Worm (Caenorhabditis elegans): Measurements from ENCODE around the gene F22D3.4.

F22D3.4 gene

ce11 chrII:6941520-6941919, 14.1 kb upstream of the F22D3.4 start:
- TF ChIP-seq him-1 (tag; optimal IDR thresholded peaks at IDR 0.05) (no peak), dao-5 (tag; optimal IDR thresholded peaks at IDR 0.05) (no peak)

ce11 chrII:6940726-6941230, 13.4 kb upstream of the F22D3.4 start:
- TF ChIP-seq dao-5 (tag; optimal IDR thresholded peaks at IDR 0.05) (no peak), him-1 (tag; optimal IDR thresholded peaks at IDR 0.05) (no peak), W03F9.2 (tag; optimal IDR thresholded peaks at IDR 0.05) (no peak)

- no peak for TF ChIP-seq dao-5 (tag; optimal IDR thresholded peaks at IDR 0.05)
Measured at ce11 chrII:6939873-6940272, 12.5 kb upstream of the F22D3.4 start.

ce11 chrII:6937057-6937456, 9.7 kb upstream of the F22D3.4 start:
- TF ChIP-seq W03F9.2 (tag; optimal IDR thresholded peaks at IDR 0.05) (no peak), him-1 (tag; optimal IDR thresholded peaks at IDR 0.05) (no peak), dao-5 (tag; optimal IDR thresholded peaks at IDR 0.05) (no peak)

- TF ChIP-seq W03F9.2 (tag; optimal IDR thresholded peaks at IDR 0.05) (no peak), dao-5 (tag; optimal IDR thresholded peaks at IDR 0.05) (no peak), him-1 (tag; optimal IDR thresholded peaks at IDR 0.05) (no peak)
Measured at ce11 chrII:6936528-6936927, 9.1 kb upstream of the F22D3.4 start.

- TF ChIP-seq him-1 (tag; optimal IDR thresholded peaks at IDR 0.05) (no peak), W03F9.2 (tag; optimal IDR thresholded peaks at IDR 0.05) (no peak), dao-5 (tag; optimal IDR thresholded peaks at IDR 0.05) (no peak)
Measured at ce11 chrII:6935975-6936374, 8.6 kb upstream of the F22D3.4 start.

- TF ChIP-seq dao-5 (tag; optimal IDR thresholded peaks at IDR 0.05): no peak
- no peak for TF ChIP-seq W03F9.2 (tag; optimal IDR thresholded peaks at IDR 0.05)
- TF ChIP-seq him-1 (tag; optimal IDR thresholded peaks at IDR 0.05): no peak
Measured at ce11 chrII:6934729-6935128, 7.3 kb upstream of the F22D3.4 start.

- TF ChIP-seq dao-5 (tag; optimal IDR thresholded peaks at IDR 0.05) (no peak), him-1 (tag; optimal IDR thresholded peaks at IDR 0.05) (no peak), W03F9.2 (tag; optimal IDR thresholded peaks at IDR 0.05) (no peak)
Measured at ce11 chrII:6932978-6933377, 5.6 kb upstream of the F22D3.4 start.

ce11 chrII:6930072-6930471, 2.7 kb upstream of the F22D3.4 start:
- TF ChIP-seq W03F9.2 (tag; optimal IDR thresholded peaks at IDR 0.05) (no peak), him-1 (tag; optimal IDR thresholded peaks at IDR 0.05) (no peak), dao-5 (tag; optimal IDR thresholded peaks at IDR 0.05) (no peak)

- TF ChIP-seq dao-5 (tag; optimal IDR thresholded peaks at IDR 0.05) (no peak), him-1 (tag; optimal IDR thresholded peaks at IDR 0.05) (no peak), W03F9.2 (tag; optimal IDR thresholded peaks at IDR 0.05) (no peak)
Measured at ce11 chrII:6928416-6928815, 1.0 kb upstream of the F22D3.4 start, which contains the start of gene flcn-1. flcn-1 (plus strand) TSS chrII:6928763.

- no peak for TF ChIP-seq him-1 (tag; optimal IDR thresholded peaks at IDR 0.05)
- no peak for TF ChIP-seq W03F9.2 (tag; optimal IDR thresholded peaks at IDR 0.05)
- TF ChIP-seq dao-5 (tag; optimal IDR thresholded peaks at IDR 0.05): no peak
Measured at ce11 chrII:6927034-6927433, 369 bp downstream of the F22D3.4 start.

ce11 chrII:6926488-6926887, 915 bp downstream of the F22D3.4 start:
- TF ChIP-seq W03F9.2 (tag; optimal IDR thresholded peaks at IDR 0.05): peak; percentile 51
- TF ChIP-seq dao-5 (tag; optimal IDR thresholded peaks at IDR 0.05): peak; percentile 26
- peak; percentile 66 for TF ChIP-seq him-1 (tag; optimal IDR thresholded peaks at IDR 0.05)

- TF ChIP-seq him-1 (tag; optimal IDR thresholded peaks at IDR 0.05) (no peak), W03F9.2 (tag; optimal IDR thresholded peaks at IDR 0.05) (no peak), dao-5 (tag; optimal IDR thresholded peaks at IDR 0.05) (no peak)
Measured at ce11 chrII:6926054-6926453, 1.3 kb downstream of the F22D3.4 start.

- no peak for TF ChIP-seq him-1 (tag; optimal IDR thresholded peaks at IDR 0.05)
Measured at ce11 chrII:6923792-6924191, 3.6 kb downstream of the F22D3.4 start.

ce11 chrII:6919363-6919851, 8.0 kb downstream of the F22D3.4 start, which contains the start of gene B0252.1:
B0252.1 (plus strand) TSS chrII:6919680.
- no peak for TF ChIP-seq him-1 (tag; optimal IDR thresholded peaks at IDR 0.05)
- TF ChIP-seq W03F9.2 (tag; optimal IDR thresholded peaks at IDR 0.05): no peak
- no peak for TF ChIP-seq dao-5 (tag; optimal IDR thresholded peaks at IDR 0.05)

Data from whole organism, L4/young adult.